Fruit fly (Drosophila melanogaster) whole organism, embryonic: Measurements from ENCODE around the gene ss.

ENCODE experiments used
- CTCF ChIP-seq: fragments of 200-800 bp; sonication (Bioruptor generic); optimal IDR thresholded peaks from 2 replicates; lab custom pipeline; 2017; ENCODE audit warnings: missing biosample characterization, mild to moderate bottlenecking, missing genetic modification characterization, moderate library complexity
- Nf-YA ChIP-seq: fragments of 200-800 bp; sonication (Bioruptor generic); IDR thresholded peaks from 2 replicates; pipeline ENCODE4 v1.3.6; 2022; ENCODE audit warnings: missing biosample characterization, missing genetic modification characterization
- Side ChIP-seq: fragments of 200-800 bp; sonication (Bioruptor generic); optimal IDR thresholded peaks from 2 replicates; lab custom pipeline; 2016; ENCODE audit warnings: missing biosample characterization, missing genetic modification characterization
- fru ChIP-seq: fragments of >200 bp; optimal IDR thresholded peaks from 2 replicates; lab custom pipeline; 2017

DNA sequence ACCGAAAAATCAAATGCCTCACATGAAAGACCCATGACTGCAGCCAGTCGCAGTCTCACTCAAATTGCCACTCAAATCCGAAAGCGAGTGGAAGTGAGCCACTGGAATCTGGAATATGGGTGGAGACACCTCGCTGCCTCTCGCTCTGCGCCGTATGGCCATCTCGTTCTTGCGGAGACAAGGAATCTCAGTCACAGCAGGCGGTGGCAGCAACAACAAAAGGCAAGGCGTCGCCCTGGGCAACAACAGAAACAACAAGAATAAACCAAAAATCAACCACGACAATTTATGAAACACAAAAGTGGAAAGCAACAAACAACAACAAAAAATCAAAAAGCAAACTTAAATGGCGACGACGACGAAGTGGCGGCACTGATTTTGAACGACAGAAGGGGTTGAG lies 19.8 kb upstream of the ss start:
- no peak for TF ChIP-seq fru (lab: Kevin White, UChicago)
- TF ChIP-seq CTCF (GFP tag; lab: Kevin White, UChicago) = no peak
- TF ChIP-seq Side (GFP tag; lab: Kevin White, UChicago) = no peak
- TF ChIP-seq Nf-YA = no peak
